Fruit fly (Drosophila melanogaster): ENCODE data around the gene C3G.

- no peak for TF ChIP-seq spab (GFP tag; optimal IDR thresholded peaks at IDR 0.05)
- no peak for TF ChIP-seq CG6792 (GFP tag; optimal IDR thresholded peaks at IDR 0.05)
- no peak for TF ChIP-seq eg (GFP tag; IDR thresholded peaks at IDR 0.05)
- TF ChIP-seq CG6163 (GFP tag; IDR thresholded peaks at IDR 0.05): no peak
- no peak for TF ChIP-seq CG11902 (GFP tag; optimal IDR thresholded peaks at IDR 0.05)
- no peak for TF ChIP-seq CG34406 (GFP tag; optimal IDR thresholded peaks at IDR 0.05)
- TF ChIP-seq CG9139 (GFP tag; optimal IDR thresholded peaks at IDR 0.05): no peak
- no peak for TF ChIP-seq Ets96B (tag; optimal IDR thresholded peaks at IDR 0.05)
- no peak for TF ChIP-seq Blimp-1 (GFP tag; optimal IDR thresholded peaks at IDR 0.05)
- TF ChIP-seq Lpt (GFP tag; optimal IDR thresholded peaks at IDR 0.05): no peak
- no peak for TF ChIP-seq net (GFP tag; optimal IDR thresholded peaks at IDR 0.05)
- no peak for TF ChIP-seq CG6808 (GFP tag; optimal IDR thresholded peaks at IDR 0.05)
- no peak for TF ChIP-seq fd59A (GFP tag; optimal IDR thresholded peaks at IDR 0.05)
- TF ChIP-seq Hr38 (GFP tag; optimal IDR thresholded peaks at IDR 0.05): no peak
These were observed 19.5 kb upstream of the C3G start, which contains the start of gene Atx-1 for dm6 chrX:6822904-6823303.

Measured in whole organism, prepupa.